Worm (Caenorhabditis elegans) whole organism, L1 larva: Measurements from ENCODE around the gene str-139.

Experiments used
- C16A3.4 ChIP-seq: fragments of 150-350 bp; optimal IDR thresholded peaks from 2 replicates; lab custom pipeline; 2014; ENCODE audit warnings: missing biosample characterization, missing genetic modification characterization
- blmp-1 ChIP-seq: fragments of 150-350 bp; optimal IDR thresholded peaks from 2 replicates; lab custom pipeline; 2014; ENCODE audit warnings: missing biosample characterization, missing genetic modification characterization
- dpl-1 ChIP-seq, 3 experiments: fragments of 150-350 bp in 2 of 3; sonication (generic microtip) in 1 of 3; optimal IDR thresholded peaks; 2 replicates each; lab custom pipeline; 2014 to 2017; ENCODE audit warnings: missing biosample characterization in 3 of 3, missing genetic modification characterization in 3 of 3, missing genetic modification reagents in 3 of 3
- dsc-1 ChIP-seq: sonication (generic microtip); optimal IDR thresholded peaks from 2 replicates; lab custom pipeline; 2016; ENCODE audit warnings: mild to moderate bottlenecking, missing genetic modification characterization, missing compliant biosample characterization
- lin-13 ChIP-seq: fragments of 150-350 bp; optimal IDR thresholded peaks from 2 replicates; lab custom pipeline; 2014; ENCODE audit warnings: missing biosample characterization, missing genetic modification reagents, missing genetic modification characterization
- nhr-237 ChIP-seq: fragments of 150-350 bp; optimal IDR thresholded peaks from 2 replicates; lab custom pipeline; 2014; ENCODE audit warnings: missing biosample characterization, missing genetic modification characterization

- TF ChIP-seq nhr-237 (no peak), dpl-1 (GFP tag; optimal IDR thresholded peaks at IDR 0.05; lab: Kevin White, UChicago) (no peak), dsc-1 (tag; lab: Kevin White, UChicago) (no peak), lin-13 (GFP tag; lab: Kevin White, UChicago) (no peak), blmp-1 (tag; lab: Kevin White, UChicago) (no peak), C16A3.4 (tag; lab: Kevin White, UChicago) (no peak)
These were observed 15.3 kb downstream of the str-139 start, which contains the start of gene ZC513.3 for ce11 chrV:8046706-8047105.
